Worm (Caenorhabditis elegans) whole organism, late embryonic: ENCODE results near the gene T28A11.17.

ENCODE experiments used
- F13H6.1 ChIP-seq: sonication (generic microtip); optimal IDR thresholded peaks from 2 replicates; lab custom pipeline; 2016; ENCODE audit warnings: missing genetic modification characterization, missing compliant biosample characterization
- K02D7.2 ChIP-seq: sonication (generic microtip); optimal IDR thresholded peaks from 2 replicates; lab custom pipeline; 2017; ENCODE audit warnings: mild to moderate bottlenecking, missing genetic modification characterization, missing compliant biosample characterization
- Y22D7AL.16 ChIP-seq: sonication (generic microtip); optimal IDR thresholded peaks from 2 replicates; lab custom pipeline; 2016; ENCODE audit warnings: missing genetic modification characterization, missing compliant biosample characterization
- ahr-1 ChIP-seq: sonication (generic microtip); optimal IDR thresholded peaks from 2 replicates; lab custom pipeline; 2016; ENCODE audit warnings: missing genetic modification characterization, missing compliant biosample characterization
- ceh-14 ChIP-seq: sonication (generic microtip); optimal IDR thresholded peaks from 2 replicates; lab custom pipeline; 2016; ENCODE audit warnings: missing genotype, missing genetic modification characterization, missing compliant biosample characterization
- ceh-18 ChIP-seq: sonication (generic microtip); optimal IDR thresholded peaks from 2 replicates; lab custom pipeline; 2016; ENCODE audit warnings: missing genetic modification characterization, missing compliant biosample characterization
- ceh-19 ChIP-seq: fragments of 200-800 bp; sonication (Bioruptor generic); optimal IDR thresholded peaks from 2 replicates; lab custom pipeline; 2018; ENCODE audit warnings: mild to moderate bottlenecking, missing genetic modification characterization, missing compliant biosample characterization
- ceh-2 ChIP-seq: sonication (generic microtip); optimal IDR thresholded peaks from 2 replicates; lab custom pipeline; 2016; ENCODE audit warnings: missing genotype, missing genetic modification characterization, missing compliant biosample characterization
- ceh-22 ChIP-seq: sonication (generic microtip); optimal IDR thresholded peaks from 2 replicates; lab custom pipeline; 2017; ENCODE audit warnings: missing biosample characterization, missing genetic modification characterization
- ceh-24 ChIP-seq: sonication (generic microtip); optimal IDR thresholded peaks from 2 replicates; lab custom pipeline; 2016; ENCODE audit warnings: mild to moderate bottlenecking, missing genetic modification characterization, missing compliant biosample characterization
- ceh-30 ChIP-seq: fragments of 150-350 bp; optimal IDR thresholded peaks from 2 replicates; lab custom pipeline; 2014; ENCODE audit warnings: missing biosample characterization, missing genetic modification characterization
- ceh-31 ChIP-seq: sonication (generic microtip); optimal IDR thresholded peaks from 2 replicates; lab custom pipeline; 2016; ENCODE audit warnings: missing genetic modification characterization, missing compliant biosample characterization
- ceh-34 ChIP-seq: sonication (generic microtip); optimal IDR thresholded peaks from 2 replicates; lab custom pipeline; 2016; ENCODE audit warnings: mild to moderate bottlenecking, missing genetic modification characterization, missing compliant biosample characterization
- ceh-6 ChIP-seq: fragments of 200-800 bp; sonication (Bioruptor generic); optimal IDR thresholded peaks from 2 replicates; lab custom pipeline; 2018; ENCODE audit warnings: mild to moderate bottlenecking, missing genetic modification characterization, missing compliant biosample characterization
- che-1 ChIP-seq: sonication (generic microtip); optimal IDR thresholded peaks from 2 replicates; lab custom pipeline; 2016; ENCODE audit warnings: mild to moderate bottlenecking, missing genetic modification characterization, missing compliant biosample characterization
- dmd-4 ChIP-seq: sonication (generic microtip); optimal IDR thresholded peaks from 2 replicates; lab custom pipeline; 2016; ENCODE audit warnings: borderline replicate concordance, missing genetic modification characterization, missing compliant biosample characterization
- dve-1 ChIP-seq: sonication (generic microtip); optimal IDR thresholded peaks from 2 replicates; lab custom pipeline; 2017; ENCODE audit warnings: antibody characterized with exemption, mild to moderate bottlenecking, missing genetic modification characterization, missing compliant biosample characterization
- elt-2 ChIP-seq: sonication (generic microtip); optimal IDR thresholded peaks from 2 replicates; lab custom pipeline; 2016; ENCODE audit warnings: missing genetic modification reagents, missing genetic modification characterization, missing compliant biosample characterization
- elt-4 ChIP-seq: sonication (generic microtip); optimal IDR thresholded peaks from 2 replicates; lab custom pipeline; 2016; ENCODE audit warnings: missing genetic modification characterization, missing compliant biosample characterization
- ets-4 ChIP-seq: sonication (generic microtip); optimal IDR thresholded peaks from 2 replicates; lab custom pipeline; 2016; ENCODE audit warnings: missing genetic modification characterization, missing compliant biosample characterization
- eyg-1 ChIP-seq: sonication (generic microtip); optimal IDR thresholded peaks from 2 replicates; lab custom pipeline; 2016; ENCODE audit warnings: missing genotype, missing genetic modification characterization, missing compliant biosample characterization
- fkh-10 ChIP-seq: fragments of 150-350 bp; optimal IDR thresholded peaks from 2 replicates; lab custom pipeline; 2014; ENCODE audit warnings: missing biosample characterization, missing genetic modification reagents, missing genetic modification characterization
- gmeb-2 ChIP-seq: sonication (generic microtip); optimal IDR thresholded peaks from 2 replicates; lab custom pipeline; 2016; ENCODE audit warnings: missing genetic modification characterization, inconsistent platforms, missing compliant biosample characterization
- hlh-13 ChIP-seq: fragments of 200-800 bp; sonication (Bioruptor generic); optimal IDR thresholded peaks from 2 replicates; lab custom pipeline; 2018; ENCODE audit warnings: mild to moderate bottlenecking, missing genetic modification characterization, missing compliant biosample characterization
- hlh-30 ChIP-seq: sonication (generic microtip); optimal IDR thresholded peaks from 2 replicates; lab custom pipeline; 2017; ENCODE audit warnings: antibody characterized with exemption, missing genetic modification characterization, missing compliant biosample characterization; ENCODE audit not compliant: insufficient read depth
- hlh-6 ChIP-seq: sonication (generic microtip); optimal IDR thresholded peaks from 2 replicates; lab custom pipeline; 2016; ENCODE audit warnings: missing genotype, missing genetic modification characterization, missing compliant biosample characterization
- hlh-8 ChIP-seq: sonication (generic microtip); optimal IDR thresholded peaks from 2 replicates; lab custom pipeline; 2016; ENCODE audit warnings: missing genotype, missing genetic modification characterization, missing compliant biosample characterization
- lim-6 ChIP-seq: sonication (generic microtip); optimal IDR thresholded peaks from 2 replicates; lab custom pipeline; 2016; ENCODE audit warnings: missing genetic modification characterization, missing compliant biosample characterization
- lin-11 ChIP-seq: fragments of 200-800 bp; sonication (Bioruptor generic); optimal IDR thresholded peaks from 2 replicates; lab custom pipeline; 2018; ENCODE audit warnings: mild to moderate bottlenecking, missing genetic modification characterization, missing compliant biosample characterization
- madf-2 ChIP-seq: sonication (generic microtip); optimal IDR thresholded peaks from 2 replicates; lab custom pipeline; 2017; ENCODE audit warnings: missing genetic modification characterization, missing compliant biosample characterization
- mec-3 ChIP-seq: sonication (generic microtip); optimal IDR thresholded peaks from 2 replicates; lab custom pipeline; 2016; ENCODE audit warnings: borderline replicate concordance, missing genetic modification characterization, missing compliant biosample characterization
- nhr-11 ChIP-seq: fragments of 150-350 bp; optimal IDR thresholded peaks from 2 replicates; lab custom pipeline; 2014; ENCODE audit warnings: missing biosample characterization, missing genetic modification characterization
- nhr-232 ChIP-seq: sonication (generic microtip); optimal IDR thresholded peaks from 2 replicates; lab custom pipeline; 2016; ENCODE audit warnings: missing genetic modification characterization, missing compliant biosample characterization
- pat-9 ChIP-seq: fragments of 200-800 bp; sonication (Bioruptor generic); optimal IDR thresholded peaks from 2 replicates; lab custom pipeline; 2018; ENCODE audit warnings: mild to moderate bottlenecking, missing genetic modification characterization, moderate library complexity, missing compliant biosample characterization
- pax-1 ChIP-seq: fragments of 150-350 bp; optimal IDR thresholded peaks from 2 replicates; lab custom pipeline; 2014; ENCODE audit warnings: missing biosample characterization, missing genetic modification characterization
- pha-4 ChIP-seq: fragments of 150-350 bp; optimal IDR thresholded peaks from 2 replicates; lab custom pipeline; 2018; ENCODE audit warnings: missing biosample characterization, missing genetic modification reagents, missing genetic modification characterization
- pqm-1 ChIP-seq: sonication (generic microtip); optimal IDR thresholded peaks from 2 replicates; lab custom pipeline; 2016; ENCODE audit warnings: missing genetic modification characterization, missing compliant biosample characterization
- pros-1 ChIP-seq: fragments of 150-350 bp; optimal IDR thresholded peaks from 2 replicates; lab custom pipeline; 2014; ENCODE audit warnings: missing biosample characterization, missing genetic modification reagents, missing genetic modification characterization
- ref-2 ChIP-seq: sonication (generic microtip); optimal IDR thresholded peaks from 2 replicates; lab custom pipeline; 2016; ENCODE audit warnings: missing genetic modification characterization, missing compliant biosample characterization
- rnt-1 ChIP-seq: sonication (generic microtip); optimal IDR thresholded peaks from 2 replicates; lab custom pipeline; 2016; ENCODE audit warnings: missing genetic modification characterization, missing compliant biosample characterization
- sox-4 ChIP-seq: sonication (generic microtip); optimal IDR thresholded peaks from 2 replicates; lab custom pipeline; 2017; ENCODE audit warnings: mild to moderate bottlenecking, missing genetic modification characterization, inconsistent platforms, missing compliant biosample characterization
- syd-9 ChIP-seq: sonication (generic microtip); optimal IDR thresholded peaks from 2 replicates; lab custom pipeline; 2016; ENCODE audit warnings: mild to moderate bottlenecking, missing genetic modification characterization, moderate library complexity, missing compliant biosample characterization
- ttx-3 ChIP-seq: sonication (generic microtip); optimal IDR thresholded peaks from 2 replicates; lab custom pipeline; 2016; ENCODE audit warnings: missing genetic modification reagents, missing genetic modification characterization, missing compliant biosample characterization
- unc-3 ChIP-seq, 2 experiments: fragments of 200-800 bp in 1 of 2; sonication (Bioruptor generic) in 1 of 2; sonication (generic microtip) in 1 of 2; conservative IDR thresholded peaks in 1 of 2; optimal IDR thresholded peaks in 1 of 2; 2 replicates each; pipeline versions ENCODE4 v1.3.6 to Lab custom; 2016 to 2022; ENCODE audit warnings: missing compliant biosample characterization in 2 of 2, missing genetic modification characterization in 2 of 2, missing genetic modification reagents in 1 of 2
- unc-42 ChIP-seq: sonication (generic microtip); optimal IDR thresholded peaks from 2 replicates; lab custom pipeline; 2016; ENCODE audit warnings: missing genotype, missing genetic modification characterization, missing compliant biosample characterization
- unc-86 ChIP-seq: sonication (generic microtip); optimal IDR thresholded peaks from 2 replicates; lab custom pipeline; 2016; ENCODE audit warnings: missing genetic modification characterization, missing compliant biosample characterization
- zip-5 ChIP-seq: sonication (generic microtip); optimal IDR thresholded peaks from 2 replicates; lab custom pipeline; 2016; ENCODE audit warnings: missing genetic modification characterization, missing compliant biosample characterization
- ztf-16 ChIP-seq: sonication (generic microtip); optimal IDR thresholded peaks from 2 replicates; lab custom pipeline; 2017; ENCODE audit warnings: missing genetic modification characterization, missing compliant biosample characterization

T28A11.17 gene

ce11 chrV:3230150-3230549 lies 35.9 kb downstream of the T28A11.17 start:
- TF ChIP-seq ref-2 (tag; lab: Kevin White, UChicago) = no peak
- peak; percentile 61 for TF ChIP-seq dve-1

ce11 chrV:3227373-3227772 lies 38.7 kb downstream of the T28A11.17 start, which contains the start of gene K08D9.2:
K08D9.2 (plus strand) TSS chrV:3227673.
- TF ChIP-seq elt-2 (tag; lab: Kevin White, UChicago) (no peak), mec-3 (tag; lab: Kevin White, UChicago) (no peak), ceh-6 (GFP tag; lab: Kevin White, UChicago) (no peak), pat-9 (tag; lab: Kevin White, UChicago) (no peak), elt-4 (tag; lab: Kevin White, UChicago) (no peak), fkh-10 (GFP tag; lab: Kevin White, UChicago) (no peak), hlh-6 (tag; lab: Kevin White, UChicago) (no peak), ceh-30 (no peak), lim-6 (no peak), eyg-1 (tag; lab: Kevin White, UChicago) (no peak), K02D7.2 (no peak)

ce11 chrV:3218604-3219003 lies 47.5 kb downstream of the T28A11.17 start:
- TF ChIP-seq pat-9 (tag; lab: Kevin White, UChicago) = no peak
- TF ChIP-seq ahr-1 (tag; lab: Kevin White, UChicago) = no peak
- no peak for TF ChIP-seq ceh-30
- no peak for TF ChIP-seq lin-11
- no peak for TF ChIP-seq ceh-6 (GFP tag; lab: Kevin White, UChicago)
- no peak for TF ChIP-seq nhr-11 (tag; lab: Kevin White, UChicago)
- peak; percentile 64 for TF ChIP-seq zip-5 (tag; lab: Kevin White, UChicago)
- TF ChIP-seq Y22D7AL.16 (tag; lab: Kevin White, UChicago) = no peak
- no peak for TF ChIP-seq eyg-1 (tag; lab: Kevin White, UChicago)
- TF ChIP-seq gmeb-2 = no peak
- no peak for TF ChIP-seq hlh-13 (GFP tag; lab: Kevin White, UChicago)
- TF ChIP-seq pha-4 (tag; lab: Kevin White, UChicago) = no peak
- no peak for TF ChIP-seq ztf-16 (tag; lab: Kevin White, UChicago)
- no peak for TF ChIP-seq hlh-8 (tag; lab: Kevin White, UChicago)
- no peak for TF ChIP-seq che-1
- TF ChIP-seq ttx-3 (tag; lab: Kevin White, UChicago) = no peak
- peak; percentile 12 for TF ChIP-seq rnt-1 (tag; lab: Kevin White, UChicago)
- no peak for TF ChIP-seq unc-3 (GFP tag; conservative IDR thresholded peaks at IDR 0.05; lab: Robert Waterston, UW)
- no peak for TF ChIP-seq unc-3 (tag; optimal IDR thresholded peaks at IDR 0.05; lab: Kevin White, UChicago)
- TF ChIP-seq unc-42 = no peak
- peak; percentile 25 for TF ChIP-seq ceh-14 (tag; lab: Kevin White, UChicago)
- no peak for TF ChIP-seq ceh-22 (tag; lab: Kevin White, UChicago)
- TF ChIP-seq ets-4 = no peak
- no peak for TF ChIP-seq elt-4 (tag; lab: Kevin White, UChicago)
- no peak for TF ChIP-seq K02D7.2
- no peak for TF ChIP-seq ceh-18 (tag; lab: Kevin White, UChicago)
- TF ChIP-seq pqm-1 (tag; lab: Kevin White, UChicago) = no peak
- no peak for TF ChIP-seq dmd-4 (tag; lab: Kevin White, UChicago)
- no peak for TF ChIP-seq pros-1 (tag; lab: Kevin White, UChicago)
- no peak for TF ChIP-seq syd-9
- TF ChIP-seq mec-3 (tag; lab: Kevin White, UChicago) = no peak
- TF ChIP-seq pax-1 (tag; lab: Kevin White, UChicago) = no peak
- TF ChIP-seq F13H6.1 (tag; lab: Kevin White, UChicago) = no peak
- TF ChIP-seq madf-2 = no peak
- no peak for TF ChIP-seq hlh-30 (tag; lab: Kevin White, UChicago)
- TF ChIP-seq ceh-31 = peak; percentile 76
- no peak for TF ChIP-seq nhr-232 (tag; lab: Kevin White, UChicago)
- peak; percentile 60 for TF ChIP-seq ref-2 (tag; lab: Kevin White, UChicago)
- no peak for TF ChIP-seq ceh-19
- peak; percentile 29 for TF ChIP-seq lim-6
- no peak for TF ChIP-seq ceh-34 (tag; lab: Kevin White, UChicago)
- TF ChIP-seq ceh-2 (tag; lab: Kevin White, UChicago) = peak; percentile 47
- TF ChIP-seq elt-2 (tag; lab: Kevin White, UChicago) = peak; percentile 5
- TF ChIP-seq ceh-24 (tag; lab: Kevin White, UChicago) = no peak
- TF ChIP-seq unc-86 (tag; lab: Kevin White, UChicago) = no peak
- TF ChIP-seq sox-4 (tag; lab: Kevin White, UChicago) = no peak
